Worm (Caenorhabditis elegans) whole organism, late embryonic: ENCODE results near the gene srh-200.

Experiments used
- C08G9.2 ChIP-seq: sonication (generic microtip); optimal IDR thresholded peaks from 2 replicates; lab custom pipeline; 2016; ENCODE audit warnings: mild to moderate bottlenecking, missing genetic modification characterization, moderate library complexity, missing compliant biosample characterization
- C38D4.7 ChIP-seq: fragments of 200-800 bp; sonication (Bioruptor generic); optimal IDR thresholded peaks from 2 replicates; lab custom pipeline; 2018; ENCODE audit warnings: mild to moderate bottlenecking, missing genetic modification characterization, moderate library complexity, missing compliant biosample characterization
- F13H6.1 ChIP-seq: sonication (generic microtip); optimal IDR thresholded peaks from 2 replicates; lab custom pipeline; 2016; ENCODE audit warnings: missing genetic modification characterization, missing compliant biosample characterization
- K02D7.2 ChIP-seq: sonication (generic microtip); optimal IDR thresholded peaks from 2 replicates; lab custom pipeline; 2017; ENCODE audit warnings: mild to moderate bottlenecking, missing genetic modification characterization, missing compliant biosample characterization
- T23F11.4 ChIP-seq: fragments of 200-800 bp; sonication (Bioruptor generic); optimal IDR thresholded peaks from 2 replicates; lab custom pipeline; 2018; ENCODE audit warnings: mild to moderate bottlenecking, missing genetic modification characterization, missing compliant biosample characterization
- Y22D7AL.16 ChIP-seq: sonication (generic microtip); optimal IDR thresholded peaks from 2 replicates; lab custom pipeline; 2016; ENCODE audit warnings: missing genetic modification characterization, missing compliant biosample characterization
- ahr-1 ChIP-seq: sonication (generic microtip); optimal IDR thresholded peaks from 2 replicates; lab custom pipeline; 2016; ENCODE audit warnings: missing genetic modification characterization, missing compliant biosample characterization
- ceh-18 ChIP-seq: sonication (generic microtip); optimal IDR thresholded peaks from 2 replicates; lab custom pipeline; 2016; ENCODE audit warnings: missing genetic modification characterization, missing compliant biosample characterization
- ceh-19 ChIP-seq: fragments of 200-800 bp; sonication (Bioruptor generic); optimal IDR thresholded peaks from 2 replicates; lab custom pipeline; 2018; ENCODE audit warnings: mild to moderate bottlenecking, missing genetic modification characterization, missing compliant biosample characterization
- ceh-2 ChIP-seq: sonication (generic microtip); optimal IDR thresholded peaks from 2 replicates; lab custom pipeline; 2016; ENCODE audit warnings: missing genotype, missing genetic modification characterization, missing compliant biosample characterization
- ceh-22 ChIP-seq: sonication (generic microtip); optimal IDR thresholded peaks from 2 replicates; lab custom pipeline; 2017; ENCODE audit warnings: missing biosample characterization, missing genetic modification characterization
- ceh-30 ChIP-seq: fragments of 150-350 bp; optimal IDR thresholded peaks from 2 replicates; lab custom pipeline; 2014; ENCODE audit warnings: missing biosample characterization, missing genetic modification characterization
- ceh-31 ChIP-seq: sonication (generic microtip); optimal IDR thresholded peaks from 2 replicates; lab custom pipeline; 2016; ENCODE audit warnings: missing genetic modification characterization, missing compliant biosample characterization
- ceh-34 ChIP-seq: sonication (generic microtip); optimal IDR thresholded peaks from 2 replicates; lab custom pipeline; 2016; ENCODE audit warnings: mild to moderate bottlenecking, missing genetic modification characterization, missing compliant biosample characterization
- ceh-48 ChIP-seq: sonication (generic microtip); optimal IDR thresholded peaks from 2 replicates; lab custom pipeline; 2016; ENCODE audit warnings: missing genetic modification characterization, inconsistent platforms, missing compliant biosample characterization
- dmd-4 ChIP-seq: sonication (generic microtip); optimal IDR thresholded peaks from 2 replicates; lab custom pipeline; 2016; ENCODE audit warnings: borderline replicate concordance, missing genetic modification characterization, missing compliant biosample characterization
- dve-1 ChIP-seq: sonication (generic microtip); optimal IDR thresholded peaks from 2 replicates; lab custom pipeline; 2017; ENCODE audit warnings: antibody characterized with exemption, mild to moderate bottlenecking, missing genetic modification characterization, missing compliant biosample characterization
- elt-2 ChIP-seq: sonication (generic microtip); optimal IDR thresholded peaks from 2 replicates; lab custom pipeline; 2016; ENCODE audit warnings: missing genetic modification reagents, missing genetic modification characterization, missing compliant biosample characterization
- elt-4 ChIP-seq: sonication (generic microtip); optimal IDR thresholded peaks from 2 replicates; lab custom pipeline; 2016; ENCODE audit warnings: missing genetic modification characterization, missing compliant biosample characterization
- eyg-1 ChIP-seq: sonication (generic microtip); optimal IDR thresholded peaks from 2 replicates; lab custom pipeline; 2016; ENCODE audit warnings: missing genotype, missing genetic modification characterization, missing compliant biosample characterization
- fax-1 ChIP-seq: sonication (generic microtip); optimal IDR thresholded peaks from 2 replicates; lab custom pipeline; 2016; ENCODE audit warnings: missing genotype, missing genetic modification characterization, missing compliant biosample characterization
- fkh-10 ChIP-seq: fragments of 150-350 bp; optimal IDR thresholded peaks from 2 replicates; lab custom pipeline; 2014; ENCODE audit warnings: missing biosample characterization, missing genetic modification reagents, missing genetic modification characterization
- fkh-6 ChIP-seq: sonication (generic microtip); optimal IDR thresholded peaks from 2 replicates; lab custom pipeline; 2016; ENCODE audit warnings: missing genetic modification characterization, missing compliant biosample characterization
- gmeb-2 ChIP-seq: sonication (generic microtip); optimal IDR thresholded peaks from 2 replicates; lab custom pipeline; 2016; ENCODE audit warnings: missing genetic modification characterization, inconsistent platforms, missing compliant biosample characterization
- hlh-13 ChIP-seq: fragments of 200-800 bp; sonication (Bioruptor generic); optimal IDR thresholded peaks from 2 replicates; lab custom pipeline; 2018; ENCODE audit warnings: mild to moderate bottlenecking, missing genetic modification characterization, missing compliant biosample characterization
- hlh-30 ChIP-seq: sonication (generic microtip); optimal IDR thresholded peaks from 2 replicates; lab custom pipeline; 2017; ENCODE audit warnings: antibody characterized with exemption, missing genetic modification characterization, missing compliant biosample characterization; ENCODE audit not compliant: insufficient read depth
- hlh-6 ChIP-seq: sonication (generic microtip); optimal IDR thresholded peaks from 2 replicates; lab custom pipeline; 2016; ENCODE audit warnings: missing genotype, missing genetic modification characterization, missing compliant biosample characterization
- lim-6 ChIP-seq: sonication (generic microtip); optimal IDR thresholded peaks from 2 replicates; lab custom pipeline; 2016; ENCODE audit warnings: missing genetic modification characterization, missing compliant biosample characterization
- lin-11 ChIP-seq: fragments of 200-800 bp; sonication (Bioruptor generic); optimal IDR thresholded peaks from 2 replicates; lab custom pipeline; 2018; ENCODE audit warnings: mild to moderate bottlenecking, missing genetic modification characterization, missing compliant biosample characterization
- nhr-11 ChIP-seq: fragments of 150-350 bp; optimal IDR thresholded peaks from 2 replicates; lab custom pipeline; 2014; ENCODE audit warnings: missing biosample characterization, missing genetic modification characterization
- nhr-232 ChIP-seq: sonication (generic microtip); optimal IDR thresholded peaks from 2 replicates; lab custom pipeline; 2016; ENCODE audit warnings: missing genetic modification characterization, missing compliant biosample characterization
- odd-2 ChIP-seq: sonication (generic microtip); optimal IDR thresholded peaks from 2 replicates; lab custom pipeline; 2017; ENCODE audit warnings: antibody characterized with exemption, mild to moderate bottlenecking, missing genetic modification characterization, missing compliant biosample characterization
- pag-3 ChIP-seq: sonication (generic microtip); optimal IDR thresholded peaks from 2 replicates; lab custom pipeline; 2016; ENCODE audit warnings: missing compliant biosample characterization, missing genetic modification characterization, borderline replicate concordance
- pqm-1 ChIP-seq: sonication (generic microtip); optimal IDR thresholded peaks from 2 replicates; lab custom pipeline; 2016; ENCODE audit warnings: missing genetic modification characterization, missing compliant biosample characterization
- pros-1 ChIP-seq: fragments of 150-350 bp; optimal IDR thresholded peaks from 2 replicates; lab custom pipeline; 2014; ENCODE audit warnings: missing biosample characterization, missing genetic modification reagents, missing genetic modification characterization
- ref-2 ChIP-seq: sonication (generic microtip); optimal IDR thresholded peaks from 2 replicates; lab custom pipeline; 2016; ENCODE audit warnings: missing genetic modification characterization, missing compliant biosample characterization
- sdc-2 ChIP-seq: sonication (generic microtip); optimal IDR thresholded peaks from 2 replicates; lab custom pipeline; 2016; ENCODE audit warnings: missing genotype, missing genetic modification characterization, missing compliant biosample characterization
- sox-2 ChIP-seq: fragments of 200-800 bp; sonication (Bioruptor generic); IDR thresholded peaks from 2 replicates; pipeline ENCODE4 v1.3.6; 2022; ENCODE audit warnings: missing genetic modification reagents, missing genetic modification characterization, missing compliant biosample characterization
- syd-9 ChIP-seq: sonication (generic microtip); optimal IDR thresholded peaks from 2 replicates; lab custom pipeline; 2016; ENCODE audit warnings: mild to moderate bottlenecking, missing genetic modification characterization, moderate library complexity, missing compliant biosample characterization
- tbx-7 ChIP-seq: sonication (generic microtip); optimal IDR thresholded peaks from 2 replicates; lab custom pipeline; 2016; ENCODE audit warnings: missing genotype, missing genetic modification characterization, missing compliant biosample characterization
- unc-3 ChIP-seq, 2 experiments: fragments of 200-800 bp in 1 of 2; sonication (Bioruptor generic) in 1 of 2; sonication (generic microtip) in 1 of 2; conservative IDR thresholded peaks in 1 of 2; optimal IDR thresholded peaks in 1 of 2; 2 replicates each; pipeline versions ENCODE4 v1.3.6 to Lab custom; 2016 to 2022; ENCODE audit warnings: missing compliant biosample characterization in 2 of 2, missing genetic modification characterization in 2 of 2, missing genetic modification reagents in 1 of 2
- unc-86 ChIP-seq: sonication (generic microtip); optimal IDR thresholded peaks from 2 replicates; lab custom pipeline; 2016; ENCODE audit warnings: missing genetic modification characterization, missing compliant biosample characterization
- zip-5 ChIP-seq: sonication (generic microtip); optimal IDR thresholded peaks from 2 replicates; lab custom pipeline; 2016; ENCODE audit warnings: missing genetic modification characterization, missing compliant biosample characterization
- ztf-16 ChIP-seq: sonication (generic microtip); optimal IDR thresholded peaks from 2 replicates; lab custom pipeline; 2017; ENCODE audit warnings: missing genetic modification characterization, missing compliant biosample characterization

srh-200 gene

DNA sequence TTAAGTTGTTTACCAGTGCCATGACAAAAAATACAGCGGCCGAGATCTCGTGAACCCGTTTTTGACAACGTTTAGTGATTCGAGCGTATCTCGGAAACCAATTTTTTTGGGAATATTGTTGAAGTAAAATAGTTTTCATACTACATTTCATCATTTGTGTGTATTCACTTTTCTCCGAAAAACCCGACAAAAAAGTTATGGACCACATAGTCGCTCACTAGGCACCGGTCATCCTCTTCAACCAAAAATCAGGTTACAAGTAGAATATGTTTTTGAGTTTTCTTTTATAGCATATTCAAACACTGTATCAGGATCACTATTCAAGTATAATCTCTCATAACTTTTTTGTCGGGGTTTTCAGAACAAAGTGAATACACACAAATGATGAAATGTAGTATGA is 11.7 kb downstream of the srh-200 start:
- no peak for TF ChIP-seq unc-3 (GFP tag; conservative IDR thresholded peaks at IDR 0.05; lab: Robert Waterston, UW)
- no peak for TF ChIP-seq unc-3 (tag; optimal IDR thresholded peaks at IDR 0.05; lab: Kevin White, UChicago)
- TF ChIP-seq hlh-6: no peak
- TF ChIP-seq gmeb-2 (tag; lab: Kevin White, UChicago): no peak
- TF ChIP-seq ceh-18: no peak
- TF ChIP-seq C08G9.2: no peak
- no peak for TF ChIP-seq hlh-13 (GFP tag; lab: Kevin White, UChicago)
- TF ChIP-seq sox-2: no peak
- TF ChIP-seq unc-86 (tag; lab: Kevin White, UChicago): no peak
- no peak for TF ChIP-seq elt-2
- no peak for TF ChIP-seq syd-9 (tag; lab: Kevin White, UChicago)
- no peak for TF ChIP-seq C38D4.7 (GFP tag; lab: Kevin White, UChicago)

DNA sequence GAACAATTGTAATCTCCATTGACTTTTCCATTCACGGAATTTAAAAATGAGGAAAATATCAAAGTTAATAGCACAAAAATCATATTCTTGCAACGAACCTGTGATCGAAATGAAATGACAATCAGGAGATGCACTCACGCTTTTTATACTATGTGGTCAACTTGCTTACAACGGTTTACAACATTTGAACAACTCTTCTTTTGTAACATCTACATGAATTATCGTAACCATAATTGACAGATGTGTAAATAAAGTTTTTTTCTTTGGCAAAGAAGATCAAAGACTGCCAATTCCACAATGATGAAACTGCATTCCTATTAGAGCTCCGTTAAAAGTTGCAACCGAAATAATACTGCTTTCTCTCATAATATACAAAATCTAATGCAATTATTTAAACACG is 13.7 kb downstream of the srh-200 start, which contains the start of gene F07C4.10:
Gene F07C4.10 (minus strand): TSS at position 101 of the 400 bp plus-strand sequence.
- TF ChIP-seq ref-2 (tag; lab: Kevin White, UChicago): no peak
- no peak for TF ChIP-seq dmd-4 (tag; lab: Kevin White, UChicago)
- no peak for TF ChIP-seq tbx-7 (tag; lab: Kevin White, UChicago)
- TF ChIP-seq hlh-13 (GFP tag; lab: Kevin White, UChicago): no peak
- TF ChIP-seq F13H6.1: no peak
- no peak for TF ChIP-seq ceh-19 (GFP tag; lab: Kevin White, UChicago)
- TF ChIP-seq ztf-16 (tag; lab: Kevin White, UChicago): no peak
- no peak for TF ChIP-seq C38D4.7 (GFP tag; lab: Kevin White, UChicago)
- no peak for TF ChIP-seq C08G9.2
- no peak for TF ChIP-seq pag-3 (tag; lab: Kevin White, UChicago)

DNA sequence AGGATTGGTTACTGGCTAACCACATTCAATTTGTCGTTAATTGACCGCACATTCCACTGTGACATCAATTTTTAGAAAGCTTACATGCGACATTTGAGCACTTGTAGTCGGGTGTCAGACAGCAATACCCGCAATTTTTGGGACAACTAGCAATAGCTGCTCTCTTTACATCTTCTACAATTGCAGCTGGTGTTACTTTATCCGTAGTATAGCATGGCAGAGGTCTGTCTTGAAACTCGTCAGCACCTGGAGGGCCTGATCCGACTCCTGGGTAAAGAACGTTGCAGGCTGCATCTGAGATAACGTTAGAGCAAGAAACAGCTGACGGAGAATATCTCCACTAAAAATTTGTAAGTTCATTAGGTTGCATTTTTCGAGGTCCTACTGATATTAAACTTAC is 14.1 kb downstream of the srh-200 start:
- TF ChIP-seq ahr-1 (tag; lab: Kevin White, UChicago): no peak
- TF ChIP-seq pros-1 (tag; lab: Kevin White, UChicago): no peak
- no peak for TF ChIP-seq lim-6 (tag; lab: Kevin White, UChicago)
- TF ChIP-seq eyg-1 (tag; lab: Kevin White, UChicago): no peak
- TF ChIP-seq syd-9 (tag; lab: Kevin White, UChicago): no peak
- no peak for TF ChIP-seq Y22D7AL.16 (tag; lab: Kevin White, UChicago)
- TF ChIP-seq pqm-1 (tag; lab: Kevin White, UChicago): no peak
- TF ChIP-seq C38D4.7 (GFP tag; lab: Kevin White, UChicago): no peak
- TF ChIP-seq zip-5: no peak
- no peak for TF ChIP-seq ceh-22
- TF ChIP-seq ceh-2 (tag; lab: Kevin White, UChicago): no peak
- no peak for TF ChIP-seq ceh-30 (tag; lab: Kevin White, UChicago)
- no peak for TF ChIP-seq odd-2 (tag; lab: Kevin White, UChicago)
- no peak for TF ChIP-seq fkh-10 (GFP tag; lab: Kevin White, UChicago)

DNA sequence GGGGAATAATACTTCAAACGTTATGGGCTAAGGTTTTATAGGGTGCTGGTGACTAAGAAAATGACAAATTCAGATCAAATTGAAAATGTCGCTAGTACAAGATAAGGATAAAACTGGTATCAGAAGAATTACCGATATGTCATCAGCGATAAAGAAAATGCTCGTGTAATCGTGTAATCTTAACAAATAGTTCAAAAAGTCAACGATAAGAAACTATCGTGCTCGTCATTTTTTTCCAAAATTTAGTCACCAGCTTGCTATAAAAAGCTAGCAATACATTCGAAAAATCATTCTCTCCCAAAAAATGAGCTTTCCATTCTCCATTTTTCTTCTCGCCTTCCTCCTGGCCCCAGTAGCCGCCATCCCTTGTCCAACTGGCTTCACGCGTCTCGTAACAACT is 15.7 kb downstream of the srh-200 start, which contains the start of gene clec-45:
Gene clec-45 (plus strand): TSS at position 301 of the 400 bp plus-strand sequence.
- no peak for TF ChIP-seq lin-11
- no peak for TF ChIP-seq dve-1 (tag; lab: Kevin White, UChicago)
- no peak for TF ChIP-seq nhr-11 (tag; lab: Kevin White, UChicago)
- TF ChIP-seq ceh-18: no peak
- TF ChIP-seq C38D4.7 (GFP tag; lab: Kevin White, UChicago): no peak
- TF ChIP-seq elt-4 (tag; lab: Kevin White, UChicago): no peak
- TF ChIP-seq T23F11.4 (GFP tag; lab: Kevin White, UChicago): no peak
- no peak for TF ChIP-seq ceh-48
- TF ChIP-seq nhr-232 (tag; lab: Kevin White, UChicago): no peak
- TF ChIP-seq ceh-31 (tag; lab: Kevin White, UChicago): no peak
- no peak for TF ChIP-seq ceh-19 (GFP tag; lab: Kevin White, UChicago)
- TF ChIP-seq elt-2: no peak
- no peak for TF ChIP-seq ceh-34 (tag; lab: Kevin White, UChicago)
- no peak for TF ChIP-seq unc-3 (GFP tag; conservative IDR thresholded peaks at IDR 0.05; lab: Robert Waterston, UW)
- no peak for TF ChIP-seq unc-3 (tag; optimal IDR thresholded peaks at IDR 0.05; lab: Kevin White, UChicago)
- no peak for TF ChIP-seq K02D7.2 (tag; lab: Kevin White, UChicago)
- no peak for TF ChIP-seq hlh-6
- TF ChIP-seq fax-1 (tag; lab: Kevin White, UChicago): no peak
- TF ChIP-seq sdc-2 (tag; lab: Kevin White, UChicago): no peak
- TF ChIP-seq hlh-30 (tag; lab: Kevin White, UChicago): no peak
- no peak for TF ChIP-seq fkh-6 (tag; lab: Kevin White, UChicago)
